Fruit fly (Drosophila melanogaster) whole organism, embryonic: ENCODE data around the gene CG34179.
A peak's percentile ranks its signal among the peaks of the same experiment; 100 is the strongest.

ENCODE experiments used
- Ada2b ChIP-seq: fragments of 200-800 bp; sonication (Bioruptor generic); IDR thresholded peaks from 2 replicates; pipeline ENCODE4 v1.3.6; 2022; ENCODE audit warnings: missing biosample characterization, missing genetic modification characterization
- Asciz ChIP-seq: fragments of 200-800 bp; sonication (Bioruptor generic); optimal IDR thresholded peaks from 2 replicates; lab custom pipeline; 2017; ENCODE audit warnings: missing biosample characterization, mild to moderate bottlenecking, missing genetic modification characterization, missing genetic modification reagents
- Awh ChIP-seq: fragments of 200-800 bp; sonication (Bioruptor generic); IDR thresholded peaks from 2 replicates; pipeline ENCODE4, ENCODE4 v1.3.6; 2022; ENCODE audit warnings: missing biosample characterization, missing genetic modification characterization
- CG10209 ChIP-seq: fragments of 200-800 bp; sonication (Bioruptor generic); optimal IDR thresholded peaks from 3 replicates; lab custom pipeline; 2017; ENCODE audit warnings: missing biosample characterization, mild to moderate bottlenecking, missing genetic modification characterization, missing genetic modification reagents
- CG10462 ChIP-seq: fragments of 200-800 bp; sonication (Bioruptor generic); optimal IDR thresholded peaks from 2 replicates; lab custom pipeline; 2016; ENCODE audit warnings: missing biosample characterization, missing genetic modification characterization
- CG10565 ChIP-seq: fragments of 200-800 bp; sonication (Bioruptor generic); optimal IDR thresholded peaks from 3 replicates; lab custom pipeline; 2016; ENCODE audit warnings: missing biosample characterization, mild to moderate bottlenecking, missing genetic modification characterization
- CG11398 ChIP-seq: fragments of 200-800 bp; sonication (Bioruptor generic); optimal IDR thresholded peaks from 2 replicates; lab custom pipeline; 2016; ENCODE audit warnings: missing biosample characterization, missing genetic modification characterization
- CG12942 ChIP-seq: fragments of 200-800 bp; sonication (Bioruptor generic); optimal IDR thresholded peaks from 3 replicates; lab custom pipeline; 2016; ENCODE audit warnings: missing biosample characterization, missing genetic modification characterization
- CG13775 ChIP-seq: fragments of 200-800 bp; sonication (Bioruptor generic); optimal IDR thresholded peaks from 3 replicates; lab custom pipeline; 2017; ENCODE audit warnings: missing biosample characterization, mild to moderate bottlenecking, missing genetic modification characterization
- CG17829 ChIP-seq: fragments of 200-800 bp; optimal IDR thresholded peaks from 2 replicates; lab custom pipeline; 2019; ENCODE audit warnings: missing biosample characterization, mild to moderate bottlenecking, missing genetic modification characterization, moderate library complexity
- CG18262 ChIP-seq: fragments of 200-800 bp; optimal IDR thresholded peaks from 3 replicates; lab custom pipeline; 2019; ENCODE audit warnings: missing biosample characterization, mild to moderate bottlenecking, missing genetic modification characterization, moderate library complexity
- CG18764 ChIP-seq: fragments of 200-800 bp; sonication (Bioruptor generic); optimal IDR thresholded peaks from 3 replicates; lab custom pipeline; 2016; ENCODE audit warnings: missing biosample characterization, missing genetic modification characterization
- CG2202 ChIP-seq: fragments of 200-800 bp; sonication (Bioruptor generic); optimal IDR thresholded peaks from 2 replicates; lab custom pipeline; 2018; ENCODE audit warnings: missing biosample characterization, mild to moderate bottlenecking, missing genetic modification characterization
- CG31388 ChIP-seq: fragments of 200-800 bp; sonication (Bioruptor generic); optimal IDR thresholded peaks from 2 replicates; lab custom pipeline; 2016; ENCODE audit warnings: missing biosample characterization, missing genetic modification characterization
- CG4282 ChIP-seq: fragments of 200-800 bp; sonication (Bioruptor generic); optimal IDR thresholded peaks from 2 replicates; lab custom pipeline; 2016; ENCODE audit warnings: missing biosample characterization, missing genetic modification characterization
- CG6791 ChIP-seq: fragments of 200-800 bp; sonication (Bioruptor generic); IDR thresholded peaks from 3 replicates; pipeline ENCODE4 v1.3.6; 2022; ENCODE audit warnings: missing biosample characterization, missing genetic modification characterization; ENCODE audit not compliant: partially characterized antibody
- CG7271 ChIP-seq: fragments of 200-800 bp; sonication (Bioruptor generic); optimal IDR thresholded peaks from 2 replicates; lab custom pipeline; 2018; ENCODE audit warnings: missing biosample characterization, mild to moderate bottlenecking, missing genetic modification characterization, moderate library complexity
- CG7928 ChIP-seq: fragments of 200-800 bp; sonication (Bioruptor generic); optimal IDR thresholded peaks from 2 replicates; lab custom pipeline; 2017; ENCODE audit warnings: missing biosample characterization, mild to moderate bottlenecking, missing genetic modification characterization
- CG7963 ChIP-seq: fragments of 200-800 bp; sonication (Bioruptor generic); IDR thresholded peaks from 3 replicates; pipeline ENCODE4 v1.3.6; 2022; ENCODE audit warnings: missing biosample characterization, missing genetic modification characterization; ENCODE audit not compliant: partially characterized antibody
- CG8290 ChIP-seq, 3 experiments: fragments of 200-800 bp; sonication (Bioruptor generic); optimal IDR thresholded peaks; 2 replicates each; lab custom pipeline; 2016 to 2019; ENCODE audit warnings: missing biosample characterization in 3 of 3, missing genetic modification characterization in 3 of 3, mild to moderate bottlenecking in 2 of 3, moderate library complexity in 1 of 3
- CG8765 ChIP-seq: fragments of 200-800 bp; sonication (Bioruptor generic); IDR thresholded peaks from 2 replicates; pipeline ENCODE4 v1.3.6; 2022; ENCODE audit warnings: missing biosample characterization, missing genetic modification characterization
- CG9876 ChIP-seq: fragments of 200-800 bp; sonication (Bioruptor generic); optimal IDR thresholded peaks from 2 replicates; lab custom pipeline; 2016; ENCODE audit warnings: missing biosample characterization, missing genetic modification characterization
- CG9932 ChIP-seq: fragments of 200-800 bp; sonication (Bioruptor generic); IDR thresholded peaks from 2 replicates; pipeline ENCODE4 v1.3.6; 2022; ENCODE audit warnings: missing biosample characterization, missing genetic modification characterization
- Dek ChIP-seq: fragments of 200-800 bp; sonication (Bioruptor generic); optimal IDR thresholded peaks from 3 replicates; lab custom pipeline; 2019; ENCODE audit warnings: missing biosample characterization, mild to moderate bottlenecking, missing genetic modification characterization, moderate library complexity
- Dip3 ChIP-seq: fragments of 200-800 bp; sonication (Bioruptor generic); optimal IDR thresholded peaks from 3 replicates; lab custom pipeline; 2016; ENCODE audit warnings: missing biosample characterization, missing genetic modification characterization
- Ets65A ChIP-seq: fragments of 200-800 bp; sonication (Bioruptor generic); peaks from one replicate; lab custom pipeline; 2016; ENCODE audit warnings: missing biosample characterization, missing genetic modification characterization
- Fer1 ChIP-seq: fragments of 200-800 bp; sonication (Bioruptor generic); optimal IDR thresholded peaks from 2 replicates; lab custom pipeline; 2017; ENCODE audit warnings: missing biosample characterization, mild to moderate bottlenecking, missing genetic modification characterization
- Hsf ChIP-seq: fragments of 200-800 bp; sonication (Bioruptor generic); optimal IDR thresholded peaks from 3 replicates; lab custom pipeline; 2016; ENCODE audit warnings: missing biosample characterization, missing genetic modification characterization
- Lhr ChIP-seq: fragments of 200-800 bp; sonication (Bioruptor generic); optimal IDR thresholded peaks from 3 replicates; lab custom pipeline; 2017; ENCODE audit warnings: mild to moderate bottlenecking, missing biosample characterization, missing genetic modification reagents, missing genetic modification characterization
- Oaz ChIP-seq: fragments of 200-800 bp; sonication (Bioruptor generic); IDR thresholded peaks from 2 replicates; pipeline ENCODE4 v1.3.6; 2022; ENCODE audit warnings: missing biosample characterization, missing genetic modification characterization
- Sox100B ChIP-seq: fragments of 200-800 bp; sonication (Bioruptor generic); optimal IDR thresholded peaks from 3 replicates; lab custom pipeline; 2018; ENCODE audit warnings: missing biosample characterization, mild to moderate bottlenecking, missing genetic modification characterization
- Taf1 ChIP-seq: fragments of 200-800 bp; sonication (Bioruptor generic); IDR thresholded peaks from 2 replicates; pipeline ENCODE4 v1.3.6; 2022; ENCODE audit warnings: missing biosample characterization, missing genetic modification characterization
- Xrp1 ChIP-seq: fragments of 200-800 bp; sonication (Bioruptor generic); IDR thresholded peaks from 2 replicates; pipeline ENCODE4 v1.3.6; 2022; ENCODE audit warnings: missing biosample characterization, missing genetic modification characterization
- al ChIP-seq: fragments of 200-800 bp; sonication (Bioruptor generic); IDR thresholded peaks from 2 replicates; pipeline ENCODE4 v1.3.6; 2022; ENCODE audit warnings: missing biosample characterization, missing genetic modification characterization
- bowl ChIP-seq: fragments of 200-800 bp; sonication (Bioruptor generic); IDR thresholded peaks from 2 replicates; pipeline ENCODE4 v1.3.6; 2022; ENCODE audit warnings: missing biosample characterization, missing genetic modification characterization
- br ChIP-seq: fragments of >200 bp; optimal IDR thresholded peaks from 2 replicates; lab custom pipeline; 2017
- crc ChIP-seq: fragments of 200-800 bp; sonication (Bioruptor generic); optimal IDR thresholded peaks from 2 replicates; lab custom pipeline; 2016; ENCODE audit warnings: missing biosample characterization, missing genetic modification characterization
- croc ChIP-seq: fragments of 200-800 bp; sonication (Bioruptor generic); conservative IDR thresholded peaks from 3 replicates; pipeline ENCODE4 v1.3.6; 2022; ENCODE audit warnings: missing biosample characterization, missing genetic modification characterization
- ems ChIP-seq: fragments of 200-800 bp; sonication (Bioruptor generic); optimal IDR thresholded peaks from 3 replicates; lab custom pipeline; 2016; ENCODE audit warnings: missing biosample characterization, missing genetic modification characterization
- esg ChIP-seq: fragments of 200-800 bp; sonication (Bioruptor generic); conservative IDR thresholded peaks from 2 replicates; pipeline ENCODE4 v1.3.6; 2022; ENCODE audit warnings: missing biosample characterization, missing genetic modification characterization
- eve ChIP-seq, 2 experiments: fragments of >200 bp; optimal IDR thresholded peaks; 2 replicates each; lab custom pipeline; 2017; ENCODE audit warnings: missing biosample characterization in 2 of 2, missing genetic modification characterization in 2 of 2
- gcm ChIP-seq: fragments of 200-800 bp; sonication (Bioruptor generic); optimal IDR thresholded peaks from 2 replicates; lab custom pipeline; 2019; ENCODE audit warnings: missing biosample characterization, mild to moderate bottlenecking, missing genetic modification characterization, moderate library complexity
- hbn ChIP-seq: fragments of 200-800 bp; sonication (Bioruptor generic); IDR thresholded peaks from 2 replicates; pipeline ENCODE4 v1.3.6; 2022; ENCODE audit warnings: missing biosample characterization, missing genetic modification characterization; ENCODE audit not compliant: partially characterized antibody
- klu ChIP-seq: fragments of 200-800 bp; sonication (Bioruptor generic); IDR thresholded peaks from 2 replicates; pipeline ENCODE4 v1.3.6; 2022; ENCODE audit warnings: missing biosample characterization, missing genetic modification characterization
- kni ChIP-seq: fragments of 200-800 bp; sonication (Bioruptor generic); optimal IDR thresholded peaks from 3 replicates; lab custom pipeline; 2017; ENCODE audit warnings: mild to moderate bottlenecking, missing biosample characterization, missing genetic modification reagents, missing genetic modification characterization
- knrl ChIP-seq: fragments of 200-800 bp; sonication (Bioruptor generic); IDR thresholded peaks from 3 replicates; pipeline ENCODE4 v1.3.6; 2022; ENCODE audit warnings: missing biosample characterization, missing genetic modification characterization; ENCODE audit not compliant: partially characterized antibody
- odd ChIP-seq: fragments of 200-800 bp; sonication (Bioruptor generic); optimal IDR thresholded peaks from 2 replicates; lab custom pipeline; 2017; ENCODE audit warnings: missing biosample characterization, mild to moderate bottlenecking, missing genetic modification characterization
- psq ChIP-seq: fragments of 200-800 bp; sonication (Bioruptor generic); optimal IDR thresholded peaks from 2 replicates; lab custom pipeline; 2017; ENCODE audit warnings: missing biosample characterization, missing genetic modification characterization
- slou ChIP-seq: fragments of 200-800 bp; sonication (Bioruptor generic); optimal IDR thresholded peaks from 3 replicates; lab custom pipeline; 2016; ENCODE audit warnings: missing biosample characterization, missing genetic modification characterization
- stc ChIP-seq: fragments of 200-800 bp; sonication (Bioruptor generic); IDR thresholded peaks from 2 replicates; pipeline ENCODE4 v1.3.6; 2022; ENCODE audit warnings: missing biosample characterization, missing genetic modification characterization
- trem ChIP-seq: fragments of 200-800 bp; optimal IDR thresholded peaks from 3 replicates; lab custom pipeline; 2019; ENCODE audit warnings: missing biosample characterization, mild to moderate bottlenecking, missing genetic modification characterization, moderate library complexity
- wor ChIP-seq: fragments of 200-800 bp; sonication (Bioruptor generic); IDR thresholded peaks from 2 replicates; pipeline ENCODE4 v1.3.6; 2022; ENCODE audit warnings: missing biosample characterization, missing genetic modification characterization

CG34179 gene

DNA sequence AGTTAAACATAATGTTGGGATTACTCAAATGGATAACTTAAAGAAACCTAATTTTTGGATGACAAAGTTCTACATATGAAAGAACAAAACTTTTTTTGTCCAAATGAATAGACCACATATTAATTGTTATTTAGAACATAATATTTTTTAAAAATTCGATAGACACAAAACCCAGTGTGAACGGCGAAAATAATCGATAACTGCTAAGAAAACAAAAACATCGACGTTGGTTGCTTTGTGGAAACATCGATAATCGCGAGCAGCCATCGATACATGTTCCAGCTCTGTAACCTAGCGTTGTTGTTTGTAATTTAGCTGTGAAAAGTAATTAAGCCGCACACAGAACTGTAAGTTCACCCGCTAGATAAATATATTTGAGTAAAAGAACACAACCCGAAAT, 2.1 kb upstream of the CG34179 start, which contains the start of gene CG9135 (continued):
- TF ChIP-seq Awh (GFP tag; lab: Robert Waterston, UW), result no peak
- TF ChIP-seq psq (GFP tag; lab: Kevin White, UChicago), result no peak
- TF ChIP-seq crc (GFP tag; lab: Kevin White, UChicago), result no peak
- TF ChIP-seq CG7271 (tag; lab: Kevin White, UChicago), result no peak
- TF ChIP-seq Hsf (GFP tag; lab: Kevin White, UChicago), result no peak
- TF ChIP-seq Lhr, result peak; percentile 56
- TF ChIP-seq CG9876, result no peak
- TF ChIP-seq eve (GFP tag; optimal IDR thresholded peaks at IDR 0.05; lab: Kevin White, UChicago), result no peak
- no peak for TF ChIP-seq kni (GFP tag; lab: Kevin White, UChicago)
- TF ChIP-seq Ets65A (GFP tag; lab: Kevin White, UChicago), result peak; percentile 53
- TF ChIP-seq Dip3, result no peak
- no peak for TF ChIP-seq CG18764 (GFP tag; lab: Kevin White, UChicago)
- TF ChIP-seq CG10462 (GFP tag; lab: Kevin White, UChicago), result no peak
- no peak for TF ChIP-seq stc (GFP tag; lab: Robert Waterston, UW)
- TF ChIP-seq trem (tag; lab: Kevin White, UChicago), result peak; percentile 69
- TF ChIP-seq esg (GFP tag; lab: Robert Waterston, UW), result no peak
- no peak for TF ChIP-seq CG18262 (tag; lab: Kevin White, UChicago)
- TF ChIP-seq slou (GFP tag; lab: Kevin White, UChicago), result no peak
- no peak for TF ChIP-seq CG8290 (GFP tag; optimal IDR thresholded peaks at IDR 0.05; lab: Kevin White, UChicago)
- TF ChIP-seq CG8290 (tag; optimal IDR thresholded peaks at IDR 0.05; lab: Kevin White, UChicago), result peak in 1 of 2 experiments; percentile 55
- TF ChIP-seq croc (GFP tag; lab: Robert Waterston, UW), result no peak
- TF ChIP-seq Oaz (GFP tag; lab: Robert Waterston, UW), result no peak
- no peak for TF ChIP-seq Taf1 (GFP tag; lab: Robert Waterston, UW)
- no peak for TF ChIP-seq Asciz (GFP tag; lab: Kevin White, UChicago)
- no peak for TF ChIP-seq CG10209 (GFP tag; lab: Kevin White, UChicago)
- no peak for TF ChIP-seq Xrp1
- no peak for TF ChIP-seq Fer1 (GFP tag; lab: Kevin White, UChicago)
- no peak for TF ChIP-seq br (lab: Kevin White, UChicago)
- TF ChIP-seq odd (GFP tag; lab: Kevin White, UChicago), result no peak
- no peak for TF ChIP-seq CG31388
- peak; percentile 100 for TF ChIP-seq CG6791
- no peak for TF ChIP-seq CG13775
- peak; percentile 98 for TF ChIP-seq knrl
- TF ChIP-seq CG17829 (tag; lab: Kevin White, UChicago), result peak; percentile 34
- TF ChIP-seq CG12942 (GFP tag; lab: Kevin White, UChicago), result no peak
- no peak for TF ChIP-seq gcm (GFP tag; lab: Kevin White, UChicago)
- peak; percentile 35 for TF ChIP-seq Dek (tag; lab: Kevin White, UChicago)
- TF ChIP-seq CG7928 (GFP tag; lab: Kevin White, UChicago), result no peak
- TF ChIP-seq ems (GFP tag; lab: Kevin White, UChicago), result no peak
- TF ChIP-seq al, result no peak
- TF ChIP-seq CG8765, result no peak
- TF ChIP-seq wor (GFP tag; lab: Robert Waterston, UW), result no peak
- no peak for TF ChIP-seq CG2202
- peak; percentile 100 for TF ChIP-seq CG7963
- no peak for TF ChIP-seq klu (GFP tag; lab: Robert Waterston, UW)
- TF ChIP-seq Sox100B (GFP tag; lab: Kevin White, UChicago), result no peak
- TF ChIP-seq hbn, result peak; percentile 98
- TF ChIP-seq CG4282, result no peak
- no peak for TF ChIP-seq CG11398 (GFP tag; lab: Kevin White, UChicago)
- TF ChIP-seq bowl, result no peak
- peak; percentile 59; the same call in 1 of the 2 replicates for TF ChIP-seq CG9932
- no peak for TF ChIP-seq Ada2b (GFP tag; lab: Robert Waterston, UW)
- no peak for TF ChIP-seq CG10565 (GFP tag; lab: Kevin White, UChicago)
